Fruit fly (Drosophila melanogaster) whole organism, pupa: ENCODE data around the gene anchor.

ENCODE experiments used
- CG12605 ChIP-seq: fragments of 200-800 bp; sonication (Bioruptor generic); IDR thresholded peaks from 2 replicates; pipeline ENCODE4 v1.3.6; 2022; ENCODE audit warnings: missing biosample characterization, missing genetic modification characterization
- CG15710 ChIP-seq: fragments of 200-800 bp; sonication (Bioruptor generic); optimal IDR thresholded peaks from 2 replicates; lab custom pipeline; 2018; ENCODE audit warnings: missing biosample characterization, mild to moderate bottlenecking, missing genetic modification characterization, moderate library complexity
- CG9948 ChIP-seq: fragments of 200-800 bp; sonication (Bioruptor generic); optimal IDR thresholded peaks from 2 replicates; lab custom pipeline; 2018; ENCODE audit warnings: missing biosample characterization, mild to moderate bottlenecking, missing genetic modification characterization, moderate library complexity

- TF ChIP-seq CG15710 (tag; lab: Kevin White, UChicago): no peak
- TF ChIP-seq CG12605 (GFP tag; lab: Robert Waterston, UW): no peak
- TF ChIP-seq CG9948: no peak
Observed at dm6 chr3L:17624208-17624826, 2.7 kb downstream of the anchor start.
